Fruit fly (Drosophila melanogaster) whole organism, embryonic: Measurements from ENCODE around the gene CG16789.

Source experiments
- ATbp ChIP-seq: fragments of 200-800 bp; sonication (Bioruptor generic); optimal IDR thresholded peaks from 2 replicates; lab custom pipeline; 2017; ENCODE audit warnings: missing biosample characterization, mild to moderate bottlenecking, missing genetic modification characterization, missing genetic modification reagents
- Antp ChIP-seq: fragments of 200-800 bp; sonication (Bioruptor generic); optimal IDR thresholded peaks from 3 replicates; lab custom pipeline; 2016; ENCODE audit warnings: missing biosample characterization, missing genetic modification characterization
- Awh ChIP-seq: fragments of 200-800 bp; sonication (Bioruptor generic); IDR thresholded peaks from 2 replicates; pipeline ENCODE4, ENCODE4 v1.3.6; 2022; ENCODE audit warnings: missing biosample characterization, missing genetic modification characterization
- B-H1 ChIP-seq: fragments of 200-800 bp; sonication (Bioruptor generic); IDR thresholded peaks from 3 replicates; pipeline ENCODE4 v1.3.6; 2022; ENCODE audit warnings: missing biosample characterization, missing genetic modification characterization
- B-H2 ChIP-seq: fragments of 200-800 bp; sonication (Bioruptor generic); optimal IDR thresholded peaks from 2 replicates; lab custom pipeline; 2018; ENCODE audit warnings: missing biosample characterization, mild to moderate bottlenecking, missing genetic modification characterization
- C15 ChIP-seq: fragments of 200-800 bp; sonication (Bioruptor generic); IDR thresholded peaks from 3 replicates; pipeline ENCODE4 v1.3.6; 2022; ENCODE audit warnings: missing biosample characterization, missing genetic modification characterization
- CG11093 ChIP-seq: fragments of 200-800 bp; sonication (Bioruptor generic); IDR thresholded peaks from 3 replicates; pipeline ENCODE4 v1.3.6; 2022; ENCODE audit warnings: missing biosample characterization, missing genetic modification characterization
- CG14710 ChIP-seq: fragments of 200-800 bp; sonication (Bioruptor generic); optimal IDR thresholded peaks from 3 replicates; lab custom pipeline; 2019; ENCODE audit warnings: missing biosample characterization, mild to moderate bottlenecking, missing genetic modification characterization, moderate library complexity
- CG1647 ChIP-seq: fragments of 200-800 bp; sonication (Bioruptor generic); optimal IDR thresholded peaks from 3 replicates; lab custom pipeline; 2016; ENCODE audit warnings: missing biosample characterization, missing genetic modification characterization
- CG16813 ChIP-seq: fragments of 200-800 bp; sonication (Bioruptor generic); IDR thresholded peaks from 3 replicates; pipeline ENCODE4 v1.3.6; 2022; ENCODE audit warnings: missing biosample characterization, missing genetic modification characterization; ENCODE audit not compliant: partially characterized antibody
- CG17359 ChIP-seq: fragments of 200-800 bp; sonication (Bioruptor generic); optimal IDR thresholded peaks from 3 replicates; lab custom pipeline; 2018; ENCODE audit warnings: missing biosample characterization, mild to moderate bottlenecking, missing genetic modification characterization, moderate library complexity
- CG17568 ChIP-seq: fragments of 200-800 bp; sonication (Bioruptor generic); optimal IDR thresholded peaks from 2 replicates; lab custom pipeline; 2018; ENCODE audit warnings: missing biosample characterization, mild to moderate bottlenecking, missing genetic modification characterization, moderate library complexity
- CG17829 ChIP-seq: fragments of 200-800 bp; optimal IDR thresholded peaks from 2 replicates; lab custom pipeline; 2019; ENCODE audit warnings: missing biosample characterization, mild to moderate bottlenecking, missing genetic modification characterization, moderate library complexity
- CG1792 ChIP-seq: fragments of 200-800 bp; sonication (Bioruptor generic); optimal IDR thresholded peaks from 2 replicates; lab custom pipeline; 2016; ENCODE audit warnings: missing biosample characterization, missing genetic modification characterization
- CG18011 ChIP-seq: fragments of 200-800 bp; sonication (Bioruptor generic); optimal IDR thresholded peaks from 2 replicates; lab custom pipeline; 2017; ENCODE audit warnings: missing biosample characterization, missing genetic modification characterization, mild to moderate bottlenecking, moderate library complexity, missing genotype
- CG6689 ChIP-seq: fragments of 200-800 bp; sonication (Bioruptor generic); IDR thresholded peaks from 2 replicates; pipeline ENCODE4 v1.3.6; 2022; ENCODE audit warnings: missing biosample characterization, missing genetic modification characterization
- CG6813 ChIP-seq: fragments of 200-800 bp; sonication (Bioruptor generic); optimal IDR thresholded peaks from 2 replicates; lab custom pipeline; 2017; ENCODE audit warnings: missing biosample characterization, missing genetic modification characterization, mild to moderate bottlenecking, moderate library complexity, missing genetic modification reagents
- CG7372 ChIP-seq: fragments of 200-800 bp; sonication (Bioruptor generic); IDR thresholded peaks from 2 replicates; pipeline ENCODE4 v1.3.6; 2022; ENCODE audit warnings: missing biosample characterization, missing genetic modification characterization
- CG8290 ChIP-seq, 3 experiments: fragments of 200-800 bp; sonication (Bioruptor generic); optimal IDR thresholded peaks; 2 replicates each; lab custom pipeline; 2016 to 2019; ENCODE audit warnings: missing biosample characterization in 3 of 3, missing genetic modification characterization in 3 of 3, mild to moderate bottlenecking in 2 of 3, moderate library complexity in 1 of 3
- CG8944 ChIP-seq: fragments of 200-800 bp; sonication (Bioruptor generic); optimal IDR thresholded peaks from 3 replicates; lab custom pipeline; 2016; ENCODE audit warnings: missing biosample characterization, missing genetic modification characterization
- CG9797 ChIP-seq: fragments of 200-800 bp; sonication (Bioruptor generic); optimal IDR thresholded peaks from 3 replicates; lab custom pipeline; 2018; ENCODE audit warnings: missing biosample characterization, mild to moderate bottlenecking, missing genetic modification characterization
- Dp ChIP-seq: fragments of 200-800 bp; sonication (Bioruptor generic); optimal IDR thresholded peaks from 2 replicates; lab custom pipeline; 2018; ENCODE audit warnings: missing biosample characterization, mild to moderate bottlenecking, missing genetic modification characterization, moderate library complexity
- Gug ChIP-seq: fragments of 200-800 bp; sonication (Bioruptor generic); IDR thresholded peaks from 4 replicates; pipeline ENCODE4 v1.3.6; 2022; ENCODE audit warnings: missing biosample characterization, missing genetic modification characterization
- HmgD ChIP-seq: fragments of 200-800 bp; sonication (Bioruptor generic); optimal IDR thresholded peaks from 3 replicates; lab custom pipeline; 2016; ENCODE audit warnings: missing biosample characterization, missing genetic modification characterization
- HmgZ ChIP-seq: fragments of 200-800 bp; sonication (Bioruptor generic); optimal IDR thresholded peaks from 2 replicates; lab custom pipeline; 2018; ENCODE audit warnings: missing biosample characterization, mild to moderate bottlenecking, missing genetic modification characterization
- Lim3 ChIP-seq: fragments of 200-800 bp; sonication (Bioruptor generic); IDR thresholded peaks from 2 replicates; pipeline ENCODE4 v1.3.6; 2022; ENCODE audit warnings: missing biosample characterization, missing genetic modification characterization
- MESR4 ChIP-seq: fragments of 200-800 bp; sonication (Bioruptor generic); optimal IDR thresholded peaks from 2 replicates; lab custom pipeline; 2018; ENCODE audit warnings: missing biosample characterization, mild to moderate bottlenecking, missing genetic modification characterization, moderate library complexity
- Meics ChIP-seq: fragments of 200-800 bp; sonication (Bioruptor generic); optimal IDR thresholded peaks from 2 replicates; lab custom pipeline; 2017; ENCODE audit warnings: missing biosample characterization, mild to moderate bottlenecking, missing genetic modification characterization
- Nf-YB ChIP-seq: fragments of 200-800 bp; sonication (Bioruptor generic); optimal IDR thresholded peaks from 3 replicates; lab custom pipeline; 2019; ENCODE audit warnings: missing biosample characterization, mild to moderate bottlenecking, missing genetic modification characterization, moderate library complexity
- amos ChIP-seq: fragments of 200-800 bp; sonication (Bioruptor generic); IDR thresholded peaks from 2 replicates; pipeline ENCODE4 v1.3.6; 2022; ENCODE audit warnings: missing biosample characterization, missing genetic modification characterization; ENCODE audit not compliant: partially characterized antibody
- ap ChIP-seq: fragments of 200-800 bp; sonication (Bioruptor generic); IDR thresholded peaks from 2 replicates; pipeline ENCODE4 v1.3.6; 2022; ENCODE audit warnings: missing biosample characterization, missing genetic modification characterization
- ato ChIP-seq: fragments of 200-800 bp; sonication (Bioruptor generic); IDR thresholded peaks from 2 replicates; pipeline ENCODE4 v1.3.6; 2022; ENCODE audit warnings: missing biosample characterization, missing genetic modification characterization; ENCODE audit not compliant: partially characterized antibody
- btn ChIP-seq: fragments of 200-800 bp; sonication (Bioruptor generic); optimal IDR thresholded peaks from 2 replicates; lab custom pipeline; 2016; ENCODE audit warnings: missing biosample characterization, missing genetic modification characterization
- corto ChIP-seq: fragments of 200-800 bp; sonication (Bioruptor generic); optimal IDR thresholded peaks from 2 replicates; lab custom pipeline; 2016; ENCODE audit warnings: missing biosample characterization, mild to moderate bottlenecking, missing genetic modification characterization, moderate library complexity
- crp ChIP-seq, 2 experiments: fragments of 200-800 bp; sonication (Bioruptor generic); optimal IDR thresholded peaks; 2 replicates in 1 of 2; 3 replicates in 1 of 2; lab custom pipeline; 2017; ENCODE audit warnings: missing biosample characterization in 2 of 2, missing genetic modification characterization in 2 of 2, mild to moderate bottlenecking in 1 of 2, moderate library complexity in 1 of 2
- disco-r ChIP-seq: fragments of 200-800 bp; sonication (Bioruptor generic); optimal IDR thresholded peaks from 2 replicates; lab custom pipeline; 2016; ENCODE audit warnings: missing biosample characterization, missing genetic modification characterization
- eve ChIP-seq, 2 experiments: fragments of >200 bp; optimal IDR thresholded peaks; 2 replicates each; lab custom pipeline; 2017; ENCODE audit warnings: missing biosample characterization in 2 of 2, missing genetic modification characterization in 2 of 2
- h ChIP-seq: fragments of >200 bp; optimal IDR thresholded peaks from 2 replicates; lab custom pipeline; 2017
- hbn ChIP-seq: fragments of 200-800 bp; sonication (Bioruptor generic); IDR thresholded peaks from 2 replicates; pipeline ENCODE4 v1.3.6; 2022; ENCODE audit warnings: missing biosample characterization, missing genetic modification characterization; ENCODE audit not compliant: partially characterized antibody
- jing ChIP-seq: fragments of 200-800 bp; sonication (Bioruptor generic); optimal IDR thresholded peaks from 2 replicates; lab custom pipeline; 2018; ENCODE audit warnings: missing biosample characterization, mild to moderate bottlenecking, missing genetic modification characterization
- lilli ChIP-seq: fragments of 200-800 bp; sonication (Bioruptor generic); optimal IDR thresholded peaks from 3 replicates; lab custom pipeline; 2016; ENCODE audit warnings: missing biosample characterization, missing genetic modification characterization
- lmd ChIP-seq: fragments of 200-800 bp; sonication (Bioruptor generic); IDR thresholded peaks from 2 replicates; pipeline ENCODE4 v1.3.6; 2022; ENCODE audit warnings: missing biosample characterization, missing genetic modification characterization
- nau ChIP-seq: fragments of 200-800 bp; sonication (Bioruptor generic); optimal IDR thresholded peaks from 3 replicates; lab custom pipeline; 2017; ENCODE audit warnings: missing biosample characterization, mild to moderate bottlenecking, missing genetic modification characterization, missing genetic modification reagents
- odd ChIP-seq: fragments of 200-800 bp; sonication (Bioruptor generic); optimal IDR thresholded peaks from 2 replicates; lab custom pipeline; 2017; ENCODE audit warnings: missing biosample characterization, mild to moderate bottlenecking, missing genetic modification characterization
- peb ChIP-seq: fragments of 200-800 bp; sonication (Bioruptor generic); IDR thresholded peaks from 2 replicates; pipeline ENCODE4 v1.3.6; 2022; ENCODE audit warnings: missing biosample characterization, missing genetic modification characterization
- pnt ChIP-seq: fragments of 200-800 bp; sonication (Bioruptor generic); optimal IDR thresholded peaks from 3 replicates; lab custom pipeline; 2016; ENCODE audit warnings: missing biosample characterization, missing genetic modification characterization
- ranshi ChIP-seq: fragments of 200-800 bp; sonication (Bioruptor generic); IDR thresholded peaks from 2 replicates; pipeline ENCODE4 v1.3.6; 2022; ENCODE audit warnings: missing biosample characterization, missing genetic modification characterization
- run ChIP-seq: fragments of 200-800 bp; sonication (Bioruptor generic); optimal IDR thresholded peaks from 3 replicates; lab custom pipeline; 2018; ENCODE audit warnings: missing biosample characterization, mild to moderate bottlenecking, missing genetic modification characterization
- trem ChIP-seq: fragments of 200-800 bp; optimal IDR thresholded peaks from 3 replicates; lab custom pipeline; 2019; ENCODE audit warnings: missing biosample characterization, mild to moderate bottlenecking, missing genetic modification characterization, moderate library complexity
- usp ChIP-seq: fragments of >200 bp; optimal IDR thresholded peaks from 2 replicates; lab custom pipeline; 2017; ENCODE audit warnings: missing biosample characterization, missing genetic modification characterization

CG16789 gene

DNA sequence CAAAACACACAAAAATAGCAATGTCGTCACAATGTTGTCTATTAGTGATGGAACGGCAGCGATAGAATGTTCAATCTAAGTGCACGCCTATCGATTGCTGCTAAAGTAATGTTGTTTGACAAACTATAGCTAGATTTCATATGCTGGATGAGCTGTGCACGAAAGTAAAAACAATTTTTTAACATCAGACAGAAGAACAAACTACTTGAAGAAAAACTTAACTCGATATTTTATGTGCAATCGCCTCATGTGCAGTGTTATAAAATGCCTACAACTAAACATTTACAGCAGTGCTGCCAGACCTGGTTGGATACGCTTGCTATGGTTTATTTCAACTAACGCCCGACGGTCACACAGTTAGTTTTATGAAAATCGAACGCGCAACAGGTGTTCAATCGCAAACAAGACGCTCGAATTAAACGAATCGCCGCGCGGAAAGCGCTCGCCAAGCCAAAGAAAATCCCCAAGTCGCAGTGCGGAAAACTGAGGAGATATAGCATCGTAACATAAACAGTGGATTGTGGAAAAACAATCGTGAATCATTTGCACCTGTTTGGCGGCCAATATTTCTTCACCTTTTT lies 25.0 kb downstream of the CG16789 start, which contains the start of the genes bocks and CG8312 (continued):
- TF ChIP-seq ATbp (no peak), Meics (peak; percentile 6), CG1647 (peak; percentile 17), usp (GFP tag; lab: Kevin White, UChicago) (no peak), CG18011 (no peak), CG17568 (no peak), run (tag; lab: Kevin White, UChicago) (no peak), corto (GFP tag; lab: Kevin White, UChicago) (no peak), crp (GFP tag; optimal IDR thresholded peaks at IDR 0.05; lab: Kevin White, UChicago) (peak in 1 of 2 experiments; percentile 66), C15 (GFP tag; lab: Robert Waterston, UW) (no peak), HmgZ (tag; lab: Kevin White, UChicago) (peak; percentile 33), CG17359 (tag; lab: Kevin White, UChicago) (no peak), Nf-YB (GFP tag; lab: Kevin White, UChicago) (peak; percentile 57), CG11093 (GFP tag; lab: Robert Waterston, UW) (no peak), CG6813 (GFP tag; lab: Kevin White, UChicago) (no peak), B-H1 (GFP tag; lab: Robert Waterston, UW) (no peak), B-H2 (GFP tag; lab: Kevin White, UChicago) (peak; percentile 86), amos (GFP tag; lab: Robert Waterston, UW) (no peak), ap (no peak), HmgD (peak; percentile 78), eve (GFP tag; optimal IDR thresholded peaks at IDR 0.05; lab: Kevin White, UChicago) (no peak), Antp (GFP tag; lab: Kevin White, UChicago) (peak; percentile 62), trem (tag; lab: Kevin White, UChicago) (peak; percentile 93), Dp (GFP tag; lab: Kevin White, UChicago) (peak; percentile 67), pnt (GFP tag; lab: Kevin White, UChicago) (peak; percentile 24), lilli (GFP tag; lab: Kevin White, UChicago) (peak; percentile 69), Gug (no peak), CG8944 (GFP tag; lab: Kevin White, UChicago) (peak; percentile 5), Lim3 (GFP tag; lab: Robert Waterston, UW) (no peak), CG8290 (GFP tag; optimal IDR thresholded peaks at IDR 0.05; lab: Kevin White, UChicago) (peak; percentile 78), CG8290 (tag; optimal IDR thresholded peaks at IDR 0.05; lab: Kevin White, UChicago) (peak; percentile 10 to 75), lmd (GFP tag; lab: Robert Waterston, UW) (no peak), CG7372 (GFP tag; lab: Robert Waterston, UW) (no peak), h (no peak), ato (GFP tag; lab: Robert Waterston, UW) (no peak), disco-r (GFP tag; lab: Kevin White, UChicago) (peak; percentile 15), btn (GFP tag; lab: Kevin White, UChicago) (no peak), hbn (GFP tag; lab: Robert Waterston, UW) (no peak), Awh (GFP tag; lab: Robert Waterston, UW) (no peak), odd (peak; percentile 12), CG17829 (peak; percentile 63), nau (no peak), peb (GFP tag; lab: Robert Waterston, UW) (no peak), jing (GFP tag; lab: Kevin White, UChicago) (no peak), CG6689 (GFP tag; lab: Robert Waterston, UW) (no peak), MESR4 (peak; percentile 64), CG14710 (tag; lab: Kevin White, UChicago) (peak; percentile 86), CG9797 (GFP tag; lab: Kevin White, UChicago) (peak; percentile 97), CG1792 (peak; percentile 44), CG16813 (GFP tag; lab: Robert Waterston, UW) (no peak), ranshi (GFP tag; lab: Robert Waterston, UW) (no peak)
